Worm (Caenorhabditis elegans): ENCODE data around the gene npr-21.

The npr-21 gene

ce11 chrX:17185696-17186430 lies 28.1 kb upstream of the npr-21 start, which contains the start of gene sid-3:
TSS of gene sid-3 (plus strand) at chrX:17186380.
- TF ChIP-seq elt-2 (tag; optimal IDR thresholded peaks at IDR 0.05): peak; percentile 70
- no peak for TF ChIP-seq lin-15B (tag; optimal IDR thresholded peaks at IDR 0.05)

ce11 chrX:17184363-17184762 lies 26.6 kb upstream of the npr-21 start:
- TF ChIP-seq fkh-2 (tag; optimal IDR thresholded peaks at IDR 0.05) (no peak), nhr-23 (tag; optimal IDR thresholded peaks at IDR 0.05) (peak; percentile 58), aly-2 (tag; optimal IDR thresholded peaks at IDR 0.05) (no peak), nhr-12 (tag; optimal IDR thresholded peaks at IDR 0.05) (no peak), nhr-11 (tag; optimal IDR thresholded peaks at IDR 0.05) (no peak), ama-1 (optimal IDR thresholded peaks at IDR 0.05) (no peak), nhr-25 (tag; optimal IDR thresholded peaks at IDR 0.05) (peak; percentile 73), zag-1 (tag; optimal IDR thresholded peaks at IDR 0.05) (no peak), mml-1 (tag; optimal IDR thresholded peaks at IDR 0.05) (no peak), elt-2 (tag; optimal IDR thresholded peaks at IDR 0.05) (peak; percentile 46), sea-2 (GFP tag; optimal IDR thresholded peaks at IDR 0.05) (peak; percentile 1), daf-12 (tag; optimal IDR thresholded peaks at IDR 0.05) (no peak), jun-1 (tag; optimal IDR thresholded peaks at IDR 0.05) (peak; percentile 72), ceh-9 (tag; optimal IDR thresholded peaks at IDR 0.05) (no peak), unc-62 (GFP tag; optimal IDR thresholded peaks at IDR 0.05) (no peak), nhr-43 (tag; optimal IDR thresholded peaks at IDR 0.05; ENCODE audit: poor library complexity, severe bottlenecking) (no peak), nhr-77 (tag; optimal IDR thresholded peaks at IDR 0.05) (no peak), ceh-82 (tag; optimal IDR thresholded peaks at IDR 0.05) (no peak), R02D3.7 (tag; optimal IDR thresholded peaks at IDR 0.05) (peak; percentile 6), ceh-16 (tag; optimal IDR thresholded peaks at IDR 0.05) (no peak), nhr-76 (tag; optimal IDR thresholded peaks at IDR 0.05) (no peak), nhr-28 (tag; optimal IDR thresholded peaks at IDR 0.05) (no peak), unc-39 (tag; optimal IDR thresholded peaks at IDR 0.05) (no peak), lin-15B (tag; optimal IDR thresholded peaks at IDR 0.05) (peak; percentile 12), nhr-67 (tag; optimal IDR thresholded peaks at IDR 0.05) (no peak), elt-1 (tag; optimal IDR thresholded peaks at IDR 0.05) (no peak), egl-5 (tag; optimal IDR thresholded peaks at IDR 0.05) (no peak), pqm-1 (tag; optimal IDR thresholded peaks at IDR 0.05) (peak; percentile 55), eor-1 (tag; optimal IDR thresholded peaks at IDR 0.05) (no peak), skn-1 (tag; optimal IDR thresholded peaks at IDR 0.05) (peak; percentile 63), fkh-10 (GFP tag; optimal IDR thresholded peaks at IDR 0.05) (no peak), snpc-4 (tag; optimal IDR thresholded peaks at IDR 0.05) (no peak), egl-27 (tag; optimal IDR thresholded peaks at IDR 0.05) (peak; percentile 28), elt-3 (tag; optimal IDR thresholded peaks at IDR 0.05) (no peak), mdl-1 (tag; optimal IDR thresholded peaks at IDR 0.05) (peak; percentile 71), ztf-4 (tag; optimal IDR thresholded peaks at IDR 0.05) (no peak), ceh-28 (tag; optimal IDR thresholded peaks at IDR 0.05) (peak; percentile 54), nfya-1 (tag; optimal IDR thresholded peaks at IDR 0.05; ENCODE audit: insufficient read depth) (peak; percentile 74), tbx-2 (tag; optimal IDR thresholded peaks at IDR 0.05) (no peak), ztf-11 (tag; optimal IDR thresholded peaks at IDR 0.05) (no peak), fos-1 (tag; optimal IDR thresholded peaks at IDR 0.05) (no peak), pha-4 (tag; optimal IDR thresholded peaks at IDR 0.05) (peak; percentile 92), hmg-11 (tag; optimal IDR thresholded peaks at IDR 0.05) (peak; percentile 90), nhr-237 (tag; optimal IDR thresholded peaks at IDR 0.05) (no peak), ZK546.5 (tag; optimal IDR thresholded peaks at IDR 0.05) (no peak), lin-39 (tag; optimal IDR thresholded peaks at IDR 0.05) (peak; percentile 53), lsy-12 (tag; optimal IDR thresholded peaks at IDR 0.05) (no peak)

Measured in whole organism, L3 larva.